Fruit fly (Drosophila melanogaster) whole organism, pupa: ENCODE measurements around the gene Mst27D.

Experiments
- CG32121 ChIP-seq: fragments of 200-800 bp; sonication (Bioruptor generic); IDR thresholded peaks from 2 replicates; pipeline ENCODE4 v1.3.6; 2022; ENCODE audit warnings: missing biosample characterization, missing genetic modification characterization
- CG34367 ChIP-seq: fragments of 200-800 bp; sonication (Bioruptor generic); optimal IDR thresholded peaks from 2 replicates; lab custom pipeline; 2018; ENCODE audit warnings: missing biosample characterization, mild to moderate bottlenecking, missing genetic modification characterization
- CG4496 ChIP-seq: fragments of 200-800 bp; sonication (Bioruptor generic); IDR thresholded peaks from 3 replicates; pipeline ENCODE4 v1.3.6; 2022; ENCODE audit warnings: missing biosample characterization, missing genetic modification characterization
- CG8301 ChIP-seq: fragments of 200-800 bp; sonication (Bioruptor generic); optimal IDR thresholded peaks from 2 replicates; lab custom pipeline; 2018; ENCODE audit warnings: missing biosample characterization, mild to moderate bottlenecking, missing genetic modification characterization
- CG9948 ChIP-seq: fragments of 200-800 bp; sonication (Bioruptor generic); optimal IDR thresholded peaks from 2 replicates; lab custom pipeline; 2018; ENCODE audit warnings: missing biosample characterization, mild to moderate bottlenecking, missing genetic modification characterization, moderate library complexity
- D1 ChIP-seq: fragments of 200-800 bp; sonication (Bioruptor generic); optimal IDR thresholded peaks from 2 replicates; lab custom pipeline; 2018; ENCODE audit warnings: missing biosample characterization, mild to moderate bottlenecking, missing genetic modification characterization, moderate library complexity
- Ets98B ChIP-seq: fragments of 200-800 bp; sonication (Bioruptor generic); IDR thresholded peaks from 2 replicates; pipeline ENCODE4 v1.3.6; 2022; ENCODE audit warnings: missing biosample characterization, missing genetic modification characterization
- fd96Ca ChIP-seq: fragments of 200-800 bp; sonication (Bioruptor generic); IDR thresholded peaks from 3 replicates; pipeline ENCODE4 v1.3.6; 2022; ENCODE audit warnings: missing biosample characterization, missing genetic modification characterization
- gl ChIP-seq: fragments of 200-800 bp; sonication (Bioruptor generic); optimal IDR thresholded peaks from 2 replicates; lab custom pipeline; 2018; ENCODE audit warnings: missing biosample characterization, mild to moderate bottlenecking, missing genetic modification characterization
- rn ChIP-seq: fragments of 200-800 bp; sonication (Bioruptor generic); IDR thresholded peaks from 2 replicates; pipeline ENCODE4 v1.3.6; 2022; ENCODE audit warnings: missing biosample characterization, missing genetic modification characterization

DNA sequence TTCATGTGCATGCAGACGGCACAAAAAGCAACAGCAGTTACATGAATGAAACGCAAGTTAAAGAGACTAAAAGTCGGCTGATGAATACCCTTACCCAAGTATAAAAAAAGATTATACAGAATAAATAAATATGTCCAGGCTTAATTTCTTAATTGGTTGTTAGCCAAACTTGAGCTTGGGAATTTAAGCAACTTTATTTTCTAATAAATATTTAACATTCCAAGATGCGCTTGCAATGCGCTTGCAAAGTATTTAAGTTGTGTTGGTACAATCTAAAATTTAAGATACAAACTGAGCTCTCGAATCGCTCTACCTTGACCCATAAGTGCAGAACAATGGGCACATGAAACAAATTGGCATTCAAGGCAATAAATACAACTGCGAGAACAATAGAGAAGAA, 47.2 kb upstream of the Mst27D start:
- no peak for TF ChIP-seq gl (tag; lab: Kevin White, UChicago)
- TF ChIP-seq CG8301 (tag; lab: Kevin White, UChicago): no peak
- TF ChIP-seq rn: no peak
- no peak for TF ChIP-seq D1 (tag; lab: Kevin White, UChicago)
- TF ChIP-seq Ets98B (GFP tag; lab: Robert Waterston, UW): no peak
- TF ChIP-seq CG32121: no peak
- no peak for TF ChIP-seq CG4496 (GFP tag; lab: Robert Waterston, UW)
- TF ChIP-seq fd96Ca: no peak
- TF ChIP-seq CG34367 (tag; lab: Kevin White, UChicago): no peak
- TF ChIP-seq CG9948 (tag; lab: Kevin White, UChicago): no peak
